Fruit fly (Drosophila melanogaster) whole organism, embryonic: Measurements from ENCODE around the gene NimC2.

Experiments
- Ada2b ChIP-seq: fragments of 200-800 bp; sonication (Bioruptor generic); IDR thresholded peaks from 2 replicates; pipeline ENCODE4 v1.3.6; 2022; ENCODE audit warnings: missing biosample characterization, missing genetic modification characterization
- Bteb2 ChIP-seq: fragments of 200-800 bp; sonication (Bioruptor generic); optimal IDR thresholded peaks from 2 replicates; lab custom pipeline; 2016; ENCODE audit warnings: missing biosample characterization, missing genetic modification characterization
- CG10462 ChIP-seq: fragments of 200-800 bp; sonication (Bioruptor generic); optimal IDR thresholded peaks from 2 replicates; lab custom pipeline; 2016; ENCODE audit warnings: missing biosample characterization, missing genetic modification characterization
- CG11247 ChIP-seq: fragments of 200-800 bp; sonication (Bioruptor generic); IDR thresholded peaks from 2 replicates; pipeline ENCODE4 v1.3.6; 2022; ENCODE audit warnings: missing biosample characterization, missing genetic modification characterization
- CG11696 ChIP-seq: fragments of 200-800 bp; sonication (Bioruptor generic); IDR thresholded peaks from 2 replicates; pipeline ENCODE4 v1.3.6; 2022; ENCODE audit warnings: missing biosample characterization, missing genetic modification characterization
- CG12236 ChIP-seq: fragments of 200-800 bp; sonication (Bioruptor generic); optimal IDR thresholded peaks from 2 replicates; lab custom pipeline; 2016; ENCODE audit warnings: missing biosample characterization, missing genetic modification characterization
- CG1233 ChIP-seq: fragments of 200-800 bp; sonication (Bioruptor generic); optimal IDR thresholded peaks from 4 replicates; lab custom pipeline; 2018; ENCODE audit warnings: missing biosample characterization, mild to moderate bottlenecking, missing genetic modification characterization
- CG12659 ChIP-seq: fragments of 200-800 bp; sonication (Bioruptor generic); optimal IDR thresholded peaks from 3 replicates; lab custom pipeline; 2017; ENCODE audit warnings: mild to moderate bottlenecking, missing biosample characterization, missing genetic modification reagents, missing genetic modification characterization
- CG17361 ChIP-seq: fragments of 200-800 bp; sonication (Bioruptor generic); IDR thresholded peaks from 3 replicates; pipeline ENCODE4 v1.3.6; 2022; ENCODE audit warnings: missing biosample characterization, missing genetic modification characterization
- CG1792 ChIP-seq: fragments of 200-800 bp; sonication (Bioruptor generic); optimal IDR thresholded peaks from 2 replicates; lab custom pipeline; 2016; ENCODE audit warnings: missing biosample characterization, missing genetic modification characterization
- CG18764 ChIP-seq: fragments of 200-800 bp; sonication (Bioruptor generic); optimal IDR thresholded peaks from 3 replicates; lab custom pipeline; 2016; ENCODE audit warnings: missing biosample characterization, missing genetic modification characterization
- CG2120 ChIP-seq: fragments of 200-800 bp; sonication (Bioruptor generic); optimal IDR thresholded peaks from 3 replicates; lab custom pipeline; 2016; ENCODE audit warnings: missing biosample characterization, missing genetic modification characterization
- CG30431 ChIP-seq: fragments of 200-800 bp; sonication (Bioruptor generic); optimal IDR thresholded peaks from 2 replicates; lab custom pipeline; 2017; ENCODE audit warnings: missing biosample characterization, missing genetic modification characterization
- CG33213 ChIP-seq: fragments of 200-800 bp; sonication (Bioruptor generic); optimal IDR thresholded peaks from 3 replicates; lab custom pipeline; 2016; ENCODE audit warnings: missing biosample characterization, missing genetic modification characterization
- CG33557 ChIP-seq: fragments of 200-800 bp; sonication (Bioruptor generic); optimal IDR thresholded peaks from 2 replicates; lab custom pipeline; 2019; ENCODE audit warnings: missing biosample characterization, mild to moderate bottlenecking, missing genetic modification characterization, moderate library complexity
- CG7556 ChIP-seq: fragments of 200-800 bp; sonication (Bioruptor generic); optimal IDR thresholded peaks from 2 replicates; lab custom pipeline; 2017; ENCODE audit warnings: missing biosample characterization, mild to moderate bottlenecking, missing genetic modification characterization
- CG8359 ChIP-seq: fragments of 200-800 bp; sonication (Bioruptor generic); optimal IDR thresholded peaks from 2 replicates; lab custom pipeline; 2017; ENCODE audit warnings: missing biosample characterization, mild to moderate bottlenecking, missing genetic modification characterization, borderline replicate concordance
- CG8924 ChIP-seq: fragments of 200-800 bp; optimal IDR thresholded peaks from 3 replicates; lab custom pipeline; 2019; ENCODE audit warnings: missing biosample characterization, mild to moderate bottlenecking, missing genetic modification characterization, moderate library complexity
- CG9437 ChIP-seq: fragments of 200-800 bp; sonication (Bioruptor generic); optimal IDR thresholded peaks from 2 replicates; lab custom pipeline; 2018; ENCODE audit warnings: missing biosample characterization, mild to moderate bottlenecking, missing genetic modification characterization
- CG9932 ChIP-seq: fragments of 200-800 bp; sonication (Bioruptor generic); IDR thresholded peaks from 2 replicates; pipeline ENCODE4 v1.3.6; 2022; ENCODE audit warnings: missing biosample characterization, missing genetic modification characterization
- Dip2 ChIP-seq: fragments of 200-800 bp; sonication (Bioruptor generic); IDR thresholded peaks from 2 replicates; pipeline ENCODE4 v1.3.6; 2022; ENCODE audit warnings: missing biosample characterization, missing genetic modification characterization
- Dref ChIP-seq: fragments of 200-800 bp; sonication (Bioruptor generic); IDR thresholded peaks from 2 replicates; pipeline ENCODE4 v1.3.6; 2022; ENCODE audit warnings: missing biosample characterization, missing genetic modification characterization
- E2f2 ChIP-seq: fragments of 200-800 bp; sonication (Bioruptor generic); IDR thresholded peaks from 2 replicates; pipeline ENCODE4 v1.3.6; 2022; ENCODE audit warnings: missing biosample characterization, missing genetic modification characterization
- HLH3B ChIP-seq: fragments of 200-800 bp; sonication (Bioruptor generic); IDR thresholded peaks from 2 replicates; pipeline ENCODE4 v1.3.6; 2022; ENCODE audit warnings: missing biosample characterization, missing genetic modification characterization
- Hey ChIP-seq: fragments of 200-800 bp; sonication (Bioruptor generic); optimal IDR thresholded peaks from 3 replicates; lab custom pipeline; 2018; ENCODE audit warnings: missing biosample characterization, mild to moderate bottlenecking, missing genetic modification characterization
- Myb ChIP-seq: fragments of 200-800 bp; sonication (Bioruptor generic); optimal IDR thresholded peaks from 2 replicates; lab custom pipeline; 2016; ENCODE audit warnings: missing biosample characterization, missing genetic modification characterization
- Nf-YA ChIP-seq: fragments of 200-800 bp; sonication (Bioruptor generic); IDR thresholded peaks from 2 replicates; pipeline ENCODE4 v1.3.6; 2022; ENCODE audit warnings: missing biosample characterization, missing genetic modification characterization
- Nf-YB ChIP-seq: fragments of 200-800 bp; sonication (Bioruptor generic); optimal IDR thresholded peaks from 3 replicates; lab custom pipeline; 2019; ENCODE audit warnings: missing biosample characterization, mild to moderate bottlenecking, missing genetic modification characterization, moderate library complexity
- Nf-YC ChIP-seq: fragments of 200-800 bp; optimal IDR thresholded peaks from 3 replicates; lab custom pipeline; 2019; ENCODE audit warnings: missing biosample characterization, mild to moderate bottlenecking, missing genetic modification characterization, moderate library complexity
- Taf1 ChIP-seq: fragments of 200-800 bp; sonication (Bioruptor generic); IDR thresholded peaks from 2 replicates; pipeline ENCODE4 v1.3.6; 2022; ENCODE audit warnings: missing biosample characterization, missing genetic modification characterization
- Usf ChIP-seq: fragments of 200-800 bp; sonication (Bioruptor generic); optimal IDR thresholded peaks from 2 replicates; lab custom pipeline; 2017; ENCODE audit warnings: missing genotype, missing biosample characterization, missing genetic modification characterization
- al ChIP-seq: fragments of 200-800 bp; sonication (Bioruptor generic); IDR thresholded peaks from 2 replicates; pipeline ENCODE4 v1.3.6; 2022; ENCODE audit warnings: missing biosample characterization, missing genetic modification characterization
- ap ChIP-seq: fragments of 200-800 bp; sonication (Bioruptor generic); IDR thresholded peaks from 2 replicates; pipeline ENCODE4 v1.3.6; 2022; ENCODE audit warnings: missing biosample characterization, missing genetic modification characterization
- az2 ChIP-seq: fragments of 200-800 bp; sonication (Bioruptor generic); optimal IDR thresholded peaks from 3 replicates; lab custom pipeline; 2016; ENCODE audit warnings: missing biosample characterization, missing genetic modification characterization
- chm ChIP-seq: fragments of 200-800 bp; sonication (Bioruptor generic); IDR thresholded peaks from 2 replicates; pipeline ENCODE4 v1.3.6; 2022; ENCODE audit warnings: missing biosample characterization, missing genetic modification characterization
- crc ChIP-seq: fragments of 200-800 bp; sonication (Bioruptor generic); optimal IDR thresholded peaks from 2 replicates; lab custom pipeline; 2016; ENCODE audit warnings: missing biosample characterization, missing genetic modification characterization
- croc ChIP-seq: fragments of 200-800 bp; sonication (Bioruptor generic); conservative IDR thresholded peaks from 3 replicates; pipeline ENCODE4 v1.3.6; 2022; ENCODE audit warnings: missing biosample characterization, missing genetic modification characterization
- ems ChIP-seq: fragments of 200-800 bp; sonication (Bioruptor generic); optimal IDR thresholded peaks from 3 replicates; lab custom pipeline; 2016; ENCODE audit warnings: missing biosample characterization, missing genetic modification characterization
- esg ChIP-seq: fragments of 200-800 bp; sonication (Bioruptor generic); conservative IDR thresholded peaks from 2 replicates; pipeline ENCODE4 v1.3.6; 2022; ENCODE audit warnings: missing biosample characterization, missing genetic modification characterization
- eyg ChIP-seq: fragments of 200-800 bp; sonication (Bioruptor generic); optimal IDR thresholded peaks from 3 replicates; lab custom pipeline; 2016; ENCODE audit warnings: missing biosample characterization, missing genetic modification characterization
- ftz-f1 ChIP-seq: fragments of 200-800 bp; sonication (Bioruptor generic); optimal IDR thresholded peaks from 2 replicates; lab custom pipeline; 2016; ENCODE audit warnings: missing biosample characterization, missing genetic modification characterization
- grn ChIP-seq: fragments of 200-800 bp; sonication (Bioruptor generic); optimal IDR thresholded peaks from 3 replicates; lab custom pipeline; 2017; ENCODE audit warnings: missing biosample characterization, missing genetic modification characterization
- gt ChIP-seq: fragments of 200-800 bp; sonication (Bioruptor generic); IDR thresholded peaks from 2 replicates; pipeline ENCODE4 v1.3.6; 2022; ENCODE audit warnings: missing biosample characterization, missing genetic modification characterization
- h ChIP-seq: fragments of >200 bp; optimal IDR thresholded peaks from 2 replicates; lab custom pipeline; 2017
- ham ChIP-seq: fragments of 200-800 bp; sonication (Bioruptor generic); IDR thresholded peaks from 2 replicates; pipeline ENCODE4 v1.3.6; 2022; ENCODE audit warnings: missing biosample characterization, missing genetic modification characterization
- ind ChIP-seq: fragments of 200-800 bp; sonication (Bioruptor generic); optimal IDR thresholded peaks from 3 replicates; lab custom pipeline; 2016; ENCODE audit warnings: missing biosample characterization, missing genetic modification characterization
- lilli ChIP-seq: fragments of 200-800 bp; sonication (Bioruptor generic); optimal IDR thresholded peaks from 3 replicates; lab custom pipeline; 2016; ENCODE audit warnings: missing biosample characterization, missing genetic modification characterization
- mam ChIP-seq: fragments of 200-800 bp; sonication (Bioruptor generic); optimal IDR thresholded peaks from 3 replicates; lab custom pipeline; 2016; ENCODE audit warnings: missing biosample characterization, missing genetic modification characterization
- p53 ChIP-seq: fragments of 200-800 bp; sonication (Bioruptor generic); optimal IDR thresholded peaks from 2 replicates; lab custom pipeline; 2016; ENCODE audit warnings: missing biosample characterization, missing genetic modification characterization
- pzg ChIP-seq: fragments of 200-800 bp; sonication (Bioruptor generic); optimal IDR thresholded peaks from 3 replicates; lab custom pipeline; 2018; ENCODE audit warnings: missing biosample characterization, mild to moderate bottlenecking, missing genetic modification characterization, moderate library complexity
- sim ChIP-seq: fragments of 200-800 bp; sonication (Bioruptor generic); IDR thresholded peaks from 2 replicates; pipeline ENCODE4 v1.3.6; 2022; ENCODE audit warnings: missing biosample characterization, missing genetic modification characterization
- sob ChIP-seq: fragments of 200-800 bp; sonication (Bioruptor generic); IDR thresholded peaks from 2 replicates; pipeline ENCODE4 v1.3.6; 2022; ENCODE audit warnings: missing biosample characterization, missing genetic modification characterization
- tna ChIP-seq: fragments of 200-800 bp; sonication (Bioruptor generic); IDR thresholded peaks from 2 replicates; pipeline ENCODE4 v1.3.6; 2022; ENCODE audit warnings: missing biosample characterization, missing genetic modification characterization; ENCODE audit not compliant: partially characterized antibody
- trem ChIP-seq: fragments of 200-800 bp; optimal IDR thresholded peaks from 3 replicates; lab custom pipeline; 2019; ENCODE audit warnings: missing biosample characterization, mild to moderate bottlenecking, missing genetic modification characterization, moderate library complexity
- zfh1 ChIP-seq: fragments of 200-800 bp; sonication (Bioruptor generic); IDR thresholded peaks from 3 replicates; pipeline ENCODE4 v1.3.6; 2022; ENCODE audit warnings: missing biosample characterization, missing genetic modification characterization

Gene NimC2

dm6 chr2L:14024746-14025105 lies 44.8 kb downstream of the NimC2 start (continued):
- TF ChIP-seq ind (GFP tag; lab: Kevin White, UChicago) (peak; percentile 48), gt (GFP tag; lab: Robert Waterston, UW) (no peak), grn (GFP tag; lab: Kevin White, UChicago) (no peak), al (GFP tag; lab: Robert Waterston, UW) (0 out of 2 replicates have a peak, but pooled peaks have one; percentile 4), Bteb2 (GFP tag; lab: Kevin White, UChicago) (no peak), E2f2 (no peak), Myb (GFP tag; lab: Kevin White, UChicago) (peak; percentile 4), CG8924 (tag; lab: Kevin White, UChicago) (no peak), trem (tag; lab: Kevin White, UChicago) (no peak), ems (GFP tag; lab: Kevin White, UChicago) (no peak), CG2120 (peak; percentile 49), Nf-YC (tag; lab: Kevin White, UChicago) (no peak), h (lab: Kevin White, UChicago) (no peak), Nf-YB (GFP tag; lab: Kevin White, UChicago) (no peak), CG7556 (peak; percentile 13), Dip2 (no peak), az2 (GFP tag; lab: Kevin White, UChicago) (peak; percentile 22), croc (GFP tag; lab: Robert Waterston, UW) (no peak), CG18764 (GFP tag; lab: Kevin White, UChicago) (no peak), chm (no peak), Hey (tag; lab: Kevin White, UChicago) (no peak), CG33213 (GFP tag; lab: Kevin White, UChicago) (no peak), sim (GFP tag; lab: Robert Waterston, UW) (no peak), Dref (GFP tag; lab: Robert Waterston, UW) (no peak), CG12236 (GFP tag; lab: Kevin White, UChicago) (no peak), sob (no peak), esg (GFP tag; lab: Robert Waterston, UW) (no peak), ap (no peak), pzg (no peak), Ada2b (no peak), crc (GFP tag; lab: Kevin White, UChicago) (no peak), CG9932 (no peak), CG10462 (GFP tag; lab: Kevin White, UChicago) (no peak), Taf1 (GFP tag; lab: Robert Waterston, UW) (no peak), CG1792 (GFP tag; lab: Kevin White, UChicago) (no peak), CG12659 (GFP tag; lab: Kevin White, UChicago) (peak; percentile 14), p53 (GFP tag; lab: Kevin White, UChicago) (no peak), CG17361 (peak; percentile 48; the same call in 1 of the 3 replicates), Usf (GFP tag; lab: Kevin White, UChicago) (no peak), CG11696 (GFP tag; lab: Robert Waterston, UW) (no peak), CG11247 (GFP tag; lab: Robert Waterston, UW) (no peak), CG30431 (no peak), ham (GFP tag; lab: Robert Waterston, UW) (no peak), eyg (GFP tag; lab: Kevin White, UChicago) (no peak), Nf-YA (no peak), CG9437 (GFP tag; lab: Kevin White, UChicago) (peak; percentile 31), CG33557 (GFP tag; lab: Kevin White, UChicago) (no peak), lilli (no peak), HLH3B (no peak; the same call in 1 of the 2 replicates), tna (GFP tag; lab: Robert Waterston, UW) (no peak), CG8359 (GFP tag; lab: Kevin White, UChicago) (no peak), CG1233 (GFP tag; lab: Kevin White, UChicago) (no peak), zfh1 (GFP tag; lab: Robert Waterston, UW) (no peak), mam (peak; percentile 31), ftz-f1 (GFP tag; lab: Kevin White, UChicago) (no peak)
